Fruit fly (Drosophila melanogaster): ENCODE data around the gene CG42740.

Gene CG42740

dm6 chr3R:30431258-30432114 is 8.7 kb upstream of the CG42740 start, which contains the start of gene CG15534:
Gene CG15534 (plus strand): TSS chr3R:30432064.
- peak; percentile 24 for TF ChIP-seq vri (GFP tag; optimal IDR thresholded peaks at IDR 0.05)
- no peak for TF ChIP-seq CG3919 (GFP tag; optimal IDR thresholded peaks at IDR 0.05)

- TF ChIP-seq fd59A (GFP tag; optimal IDR thresholded peaks at IDR 0.05) (no peak), Gug (GFP tag; IDR thresholded peaks at IDR 0.05) (no peak), cyc (GFP tag; optimal IDR thresholded peaks at IDR 0.05) (no peak), CG11902 (GFP tag; optimal IDR thresholded peaks at IDR 0.05) (no peak), dac (GFP tag; optimal IDR thresholded peaks at IDR 0.05) (no peak), CG31627 (GFP tag; optimal IDR thresholded peaks at IDR 0.05) (no peak), CG10631 (GFP tag; optimal IDR thresholded peaks at IDR 0.05) (no peak), CG8632 (GFP tag; optimal IDR thresholded peaks at IDR 0.05) (no peak), CG11762 (GFP tag; optimal IDR thresholded peaks at IDR 0.05; ENCODE audit: insufficient read depth) (no peak), Sox102F (GFP tag; optimal IDR thresholded peaks at IDR 0.05) (no peak), lz (GFP tag; optimal IDR thresholded peaks at IDR 0.05) (no peak), Hr4 (GFP tag; optimal IDR thresholded peaks at IDR 0.05) (no peak), achi (GFP tag; optimal IDR thresholded peaks at IDR 0.05) (no peak), fd85E (GFP tag; optimal IDR thresholded peaks at IDR 0.05) (no peak), Eip75B (GFP tag; optimal IDR thresholded peaks at IDR 0.05) (no peak), CG16779 (tag; optimal IDR thresholded peaks at IDR 0.05) (no peak), esn (GFP tag; optimal IDR thresholded peaks at IDR 0.05) (no peak), CG6854 (GFP tag; optimal IDR thresholded peaks at IDR 0.05) (no peak), CG8119 (GFP tag; IDR thresholded peaks at IDR 0.05) (no peak), Sox15 (GFP tag; optimal IDR thresholded peaks at IDR 0.05) (no peak)
Measured at dm6 chr3R:30428459-30428858, 5.7 kb upstream of the CG42740 start, which contains the start of gene CG15533. Gene CG15533 (plus strand): TSS chr3R:30428820.

- TF ChIP-seq CG6808 (GFP tag; optimal IDR thresholded peaks at IDR 0.05) (peak; percentile 65), ss (GFP tag; optimal IDR thresholded peaks at IDR 0.05) (peak in 1 of 2 experiments; percentile 81), CG9139 (GFP tag; optimal IDR thresholded peaks at IDR 0.05) (peak; percentile 39), CG16779 (tag; optimal IDR thresholded peaks at IDR 0.05) (no peak), Sox14 (GFP tag; optimal IDR thresholded peaks at IDR 0.05) (peak; percentile 74)
Measured at dm6 chr3R:30427805-30428359, 5.1 kb upstream of the CG42740 start, which contains the start of gene CG2218. Gene CG2218 (minus strand): TSS chr3R:30428276.

- TF ChIP-seq Ets21C (GFP tag; optimal IDR thresholded peaks at IDR 0.05) (no peak), svp (GFP tag) (peak; percentile 99), Gug (GFP tag; IDR thresholded peaks at IDR 0.05) (no peak), Eip78C (GFP tag) (peak; percentile 0), achi (GFP tag; optimal IDR thresholded peaks at IDR 0.05) (no peak), CG1621 (tag; optimal IDR thresholded peaks at IDR 0.05) (no peak), Sox102F (GFP tag; optimal IDR thresholded peaks at IDR 0.05) (no peak), dsx (GFP tag; optimal IDR thresholded peaks at IDR 0.05; ENCODE audit: poor library complexity, severe bottlenecking) (peak; percentile 96), CG7368 (GFP tag; optimal IDR thresholded peaks at IDR 0.05) (no peak), Lpt (GFP tag; optimal IDR thresholded peaks at IDR 0.05) (no peak)
Measured at dm6 chr3R:30426626-30427025, 3.9 kb upstream of the CG42740 start.

Measured in whole organism, prepupa.